Fruit fly (Drosophila melanogaster) whole organism, pupa: Measurements from ENCODE around the gene PolA1.

ENCODE experiments used
- CG10348 ChIP-seq: fragments of 200-800 bp; sonication (Bioruptor generic); IDR thresholded peaks from 2 replicates; pipeline ENCODE4 v1.3.6; 2022; ENCODE audit warnings: missing biosample characterization, missing genetic modification characterization
- D1 ChIP-seq: fragments of 200-800 bp; sonication (Bioruptor generic); optimal IDR thresholded peaks from 2 replicates; lab custom pipeline; 2018; ENCODE audit warnings: missing biosample characterization, mild to moderate bottlenecking, missing genetic modification characterization, moderate library complexity
- EcR ChIP-seq: fragments of 200-800 bp; sonication (Bioruptor generic); optimal IDR thresholded peaks from 3 replicates; lab custom pipeline; 2019; ENCODE audit warnings: missing biosample characterization, missing genetic modification characterization, mild to moderate bottlenecking, moderate library complexity, missing genetic modification reagents
- Pif1B ChIP-seq: fragments of 200-800 bp; sonication (Bioruptor generic); optimal IDR thresholded peaks from 3 replicates; lab custom pipeline; 2016; ENCODE audit warnings: missing biosample characterization, missing genetic modification characterization
- Snoo ChIP-seq: fragments of 200-800 bp; sonication (Bioruptor generic); optimal IDR thresholded peaks from 3 replicates; lab custom pipeline; 2017; ENCODE audit warnings: missing biosample characterization, mild to moderate bottlenecking, missing genetic modification characterization, inconsistent platforms
- fd96Ca ChIP-seq: fragments of 200-800 bp; sonication (Bioruptor generic); IDR thresholded peaks from 3 replicates; pipeline ENCODE4 v1.3.6; 2022; ENCODE audit warnings: missing biosample characterization, missing genetic modification characterization

DNA sequence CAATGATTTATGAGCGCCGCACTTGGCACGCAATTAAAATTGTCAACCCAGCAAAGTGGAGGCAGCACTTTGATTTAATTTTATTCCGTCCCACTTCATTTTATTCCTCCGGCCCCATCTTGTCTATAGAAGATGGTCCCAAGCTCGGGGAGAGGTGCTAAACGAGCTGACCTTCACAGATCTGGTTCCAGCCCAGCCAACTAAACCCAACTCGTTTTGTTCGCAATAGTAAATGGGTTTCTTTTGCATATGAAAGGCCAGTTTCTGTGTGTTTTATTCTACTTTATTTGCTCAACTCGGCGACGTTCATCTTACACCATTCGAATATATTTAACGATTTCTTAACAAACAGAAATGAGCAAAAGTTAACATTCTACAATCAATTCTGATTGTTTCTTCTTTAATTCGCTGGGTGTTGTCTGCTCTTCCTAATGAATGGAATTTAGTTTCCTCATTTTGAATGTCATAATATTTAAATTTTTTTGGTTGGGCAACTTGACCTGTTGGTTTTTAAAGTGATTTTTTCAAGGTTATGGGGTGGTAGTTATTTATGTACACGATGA lies 21.6 kb upstream of the PolA1 start:
- TF ChIP-seq fd96Ca (GFP tag; lab: Robert Waterston, UW) (no peak), CG10348 (GFP tag; lab: Robert Waterston, UW) (no peak), Pif1B (no peak), EcR (GFP tag; lab: Kevin White, UChicago) (peak; percentile 54), D1 (tag; lab: Kevin White, UChicago) (no peak), Snoo (tag; lab: Kevin White, UChicago) (no peak)
